Worm (Caenorhabditis elegans): ENCODE data around the gene fbxa-148.
"Not testable (repeated sequence)": the region's sequence is repeated elsewhere in the genome, so short reads cannot be mapped to it uniquely, and the experiment has no call there.

fbxa-148 gene

DNA sequence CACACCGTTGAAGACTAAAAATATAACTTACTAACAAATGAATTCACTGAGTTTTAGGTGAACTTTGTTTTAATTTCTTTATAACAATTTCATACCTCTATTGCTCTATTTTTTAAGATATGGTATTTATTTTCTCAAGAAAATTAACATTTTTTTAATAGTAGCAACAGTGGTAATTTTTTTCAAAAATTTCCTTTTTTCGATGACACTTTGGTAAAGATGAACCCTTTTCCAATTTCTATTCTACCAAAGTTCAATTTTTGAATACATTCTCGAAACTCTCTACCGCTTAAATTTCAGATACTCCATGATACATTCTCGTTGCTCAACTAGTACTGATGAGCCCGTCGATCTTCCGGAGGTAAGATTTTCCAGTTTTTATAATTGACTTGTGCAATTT is 26.9 kb upstream of the fbxa-148 start, which contains the start of gene nhr-116:
Gene nhr-116, plus strand, starts transcription at position 301 of the 400 bp plus-strand sequence.
- TF ChIP-seq hnd-1 (tag; optimal IDR thresholded peaks at IDR 0.05) (no peak), ama-1 (optimal IDR thresholded peaks at IDR 0.05) (no peak), ets-7 (tag; optimal IDR thresholded peaks at IDR 0.05) (no peak)

- TF ChIP-seq ceh-13 (GFP tag; optimal IDR thresholded peaks at IDR 0.05) = no peak
- no peak for TF ChIP-seq tra-4 (tag; optimal IDR thresholded peaks at IDR 0.05)
- no peak for TF ChIP-seq aly-1 (tag; optimal IDR thresholded peaks at IDR 0.05)
- no peak for TF ChIP-seq tbx-37 (GFP tag; conservative IDR thresholded peaks at IDR 0.05)
- no peak for TF ChIP-seq tbx-11 (GFP tag; IDR thresholded peaks at IDR 0.05)
- no peak for TF ChIP-seq hmg-4 (GFP tag; optimal IDR thresholded peaks at IDR 0.05)
- TF ChIP-seq F13C5.2 (tag; optimal IDR thresholded peaks at IDR 0.05) = no peak
- TF ChIP-seq flt-1 (GFP tag; IDR thresholded peaks at IDR 0.05) = no peak
- TF ChIP-seq ets-7 (tag; optimal IDR thresholded peaks at IDR 0.05) = no peak
- TF ChIP-seq hnd-1 (tag; optimal IDR thresholded peaks at IDR 0.05) = no peak
- TF ChIP-seq ceh-36 (tag; optimal IDR thresholded peaks at IDR 0.05) = no peak
- TF ChIP-seq pes-1 (GFP tag; IDR thresholded peaks at IDR 0.05) = no peak
- no peak for TF ChIP-seq sea-1 (GFP tag; conservative IDR thresholded peaks at IDR 0.05)
- TF ChIP-seq B0310.2 (tag; optimal IDR thresholded peaks at IDR 0.05) = no peak
- no peak for TF ChIP-seq scrt-1 (GFP tag; IDR thresholded peaks at IDR 0.05)
- TF ChIP-seq hmbx-1 (tag; optimal IDR thresholded peaks at IDR 0.05) = no peak
- no peak for TF ChIP-seq ama-1 (optimal IDR thresholded peaks at IDR 0.05)
Measured at ce11 chrV:16916079-16916478, 22.8 kb upstream of the fbxa-148 start, which contains the start of gene F09C6.10. Gene F09C6.10, minus strand, starts transcription at chrV:16916179.

DNA sequence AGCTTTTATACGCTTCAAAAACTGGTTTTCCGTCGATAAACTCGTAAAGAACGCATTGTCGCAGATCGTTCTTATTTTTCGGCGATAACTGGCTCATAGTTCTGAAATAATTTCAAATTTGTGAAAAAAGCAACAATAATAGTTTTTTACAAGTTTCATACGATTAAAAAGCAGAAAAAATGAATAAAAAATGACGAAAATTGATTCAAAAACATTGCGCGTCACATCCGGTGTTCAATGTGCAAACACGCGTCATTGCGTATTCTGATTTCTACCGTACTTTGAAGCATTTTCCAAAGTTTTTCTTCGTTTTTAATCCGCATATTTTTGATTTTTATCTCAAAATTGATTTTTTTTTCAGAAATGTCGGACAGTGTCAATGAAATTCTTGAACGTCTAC is 20.5 kb upstream of the fbxa-148 start, which contains the start of the genes fbxa-206 and Y102A5C.2:
Gene fbxa-206, minus strand, starts transcription at position 101 of the 400 bp plus-strand sequence.
Gene Y102A5C.2, plus strand, starts transcription at position 354 of the 400 bp plus-strand sequence.
- no peak for TF ChIP-seq hnd-1 (tag; optimal IDR thresholded peaks at IDR 0.05)
- no peak for TF ChIP-seq F13C5.2 (tag; optimal IDR thresholded peaks at IDR 0.05)
- no peak for TF ChIP-seq aly-1 (tag; optimal IDR thresholded peaks at IDR 0.05)
- no peak for TF ChIP-seq tbx-37 (GFP tag; conservative IDR thresholded peaks at IDR 0.05)
- TF ChIP-seq B0310.2 (tag; optimal IDR thresholded peaks at IDR 0.05) = no peak
- no peak for TF ChIP-seq ets-7 (tag; optimal IDR thresholded peaks at IDR 0.05)
- TF ChIP-seq hmbx-1 (tag; optimal IDR thresholded peaks at IDR 0.05) = no peak
- no peak for TF ChIP-seq sea-1 (GFP tag; conservative IDR thresholded peaks at IDR 0.05)
- TF ChIP-seq tra-4 (tag; optimal IDR thresholded peaks at IDR 0.05) = no peak
- TF ChIP-seq flt-1 (GFP tag; IDR thresholded peaks at IDR 0.05) = no peak
- TF ChIP-seq ceh-36 (tag; optimal IDR thresholded peaks at IDR 0.05) = no peak
- TF ChIP-seq tbx-11 (GFP tag; IDR thresholded peaks at IDR 0.05) = no peak

DNA sequence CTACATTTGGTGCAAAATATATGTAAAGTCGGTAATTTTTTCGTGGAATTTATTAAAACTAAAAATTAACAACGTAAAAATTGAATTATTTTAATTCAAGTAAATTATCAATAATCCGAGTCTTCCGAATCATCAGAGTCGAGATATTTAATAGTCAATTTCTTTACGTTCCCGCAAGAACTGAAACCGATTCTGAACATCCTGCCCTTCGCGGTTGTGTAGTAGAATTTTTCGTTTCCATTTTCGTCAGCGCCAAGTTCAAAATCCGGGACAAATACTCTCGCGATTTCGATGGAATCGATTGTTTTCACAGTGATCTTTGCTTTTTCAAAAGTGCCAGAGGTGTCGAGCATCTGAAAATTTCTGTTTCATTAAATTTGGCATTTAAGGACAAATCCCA is 19.2 kb upstream of the fbxa-148 start:
- TF ChIP-seq sea-1 (GFP tag; conservative IDR thresholded peaks at IDR 0.05) (no peak), tra-4 (tag; optimal IDR thresholded peaks at IDR 0.05) (no peak), hmg-4 (GFP tag; optimal IDR thresholded peaks at IDR 0.05) (no peak), tbx-37 (GFP tag; conservative IDR thresholded peaks at IDR 0.05) (no peak)

DNA sequence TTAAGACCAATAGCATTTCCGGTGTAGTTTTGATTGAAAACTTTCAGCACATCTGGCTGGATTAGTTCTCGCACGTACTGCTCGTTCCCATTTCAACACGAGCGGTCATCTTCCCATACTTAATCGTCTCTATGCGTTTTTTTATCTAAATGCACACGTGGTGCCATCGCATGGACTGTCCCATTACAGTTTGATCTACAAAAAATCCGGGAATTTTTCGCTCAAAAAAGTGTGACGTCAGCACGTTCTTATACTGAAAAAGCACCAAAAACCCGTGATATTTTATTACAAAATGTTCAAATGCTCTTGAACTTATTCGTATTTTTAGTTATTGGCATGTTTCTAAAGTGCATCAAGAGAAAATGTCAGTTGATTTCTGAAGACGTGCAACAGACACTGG is 16.9 kb upstream of the fbxa-148 start, which contains the start of gene Y102A5C.4:
Gene Y102A5C.4, plus strand, starts transcription at position 301 of the 400 bp plus-strand sequence.
- TF ChIP-seq tbx-37 (GFP tag; conservative IDR thresholded peaks at IDR 0.05) = no peak
- no peak for TF ChIP-seq ama-1 (optimal IDR thresholded peaks at IDR 0.05)
- no peak for TF ChIP-seq hmg-4 (GFP tag; optimal IDR thresholded peaks at IDR 0.05)
- TF ChIP-seq aly-1 (tag; optimal IDR thresholded peaks at IDR 0.05) = no peak

ce11 chrV:16927345-16927744 is 11.5 kb upstream of the fbxa-148 start, which contains the start of gene Y102A5C.36:
Gene Y102A5C.36, minus strand, starts transcription at chrV:16927445.
- no peak for TF ChIP-seq tbx-37 (GFP tag; conservative IDR thresholded peaks at IDR 0.05)

DNA sequence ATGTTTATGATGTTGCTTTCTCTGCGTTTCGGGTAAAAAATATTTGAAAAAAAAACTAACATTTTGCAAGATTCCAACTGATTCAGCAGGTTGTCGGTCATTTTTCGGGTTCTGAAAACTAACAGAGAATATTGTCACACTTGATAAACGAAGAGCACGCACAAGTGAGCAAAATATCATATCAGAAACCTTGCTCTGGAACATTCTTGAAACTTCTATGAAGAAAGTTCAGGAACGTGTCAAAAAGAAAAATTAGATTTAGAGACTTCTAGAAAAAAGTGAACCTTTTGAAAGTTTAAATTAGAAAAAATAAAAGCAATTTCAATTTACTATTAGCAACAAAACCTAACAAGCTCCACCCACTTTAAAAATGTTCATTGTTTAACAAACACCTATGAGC is 9.2 kb downstream of the fbxa-148 start, which contains the start of gene fbxa-112:
Gene fbxa-112, minus strand, starts transcription at position 101 of the 400 bp plus-strand sequence.
- TF ChIP-seq tbx-11 (GFP tag; IDR thresholded peaks at IDR 0.05); hnd-1 (tag; optimal IDR thresholded peaks at IDR 0.05); flt-1 (GFP tag; IDR thresholded peaks at IDR 0.05): not testable (repeated sequence)

DNA sequence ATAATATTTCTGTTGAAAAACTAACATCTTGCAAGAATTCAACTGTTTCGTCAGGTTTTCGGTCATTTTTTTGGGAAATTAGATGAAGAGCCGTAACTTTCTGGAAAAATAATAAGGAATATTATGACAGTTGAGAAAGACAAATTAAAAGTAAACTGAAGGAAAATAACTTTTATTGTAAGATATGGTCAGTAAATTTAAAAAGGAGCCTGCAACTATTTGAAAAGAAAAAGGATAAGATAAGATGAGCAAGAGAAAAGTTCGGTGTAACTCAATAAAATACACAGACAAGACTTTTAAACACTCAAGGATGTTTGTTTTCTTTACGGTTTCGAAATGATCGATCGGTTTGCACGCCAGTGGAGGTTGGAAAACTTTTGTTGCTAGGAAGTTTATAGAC is 10.8 kb downstream of the fbxa-148 start, which contains the start of gene fbxa-111:
Gene fbxa-111, minus strand, starts transcription at position 101 of the 400 bp plus-strand sequence.
- not testable (repeated sequence) for TF ChIP-seq ceh-13 (GFP tag; optimal IDR thresholded peaks at IDR 0.05); hmbx-1 (tag; optimal IDR thresholded peaks at IDR 0.05); pes-1 (GFP tag; IDR thresholded peaks at IDR 0.05)

DNA sequence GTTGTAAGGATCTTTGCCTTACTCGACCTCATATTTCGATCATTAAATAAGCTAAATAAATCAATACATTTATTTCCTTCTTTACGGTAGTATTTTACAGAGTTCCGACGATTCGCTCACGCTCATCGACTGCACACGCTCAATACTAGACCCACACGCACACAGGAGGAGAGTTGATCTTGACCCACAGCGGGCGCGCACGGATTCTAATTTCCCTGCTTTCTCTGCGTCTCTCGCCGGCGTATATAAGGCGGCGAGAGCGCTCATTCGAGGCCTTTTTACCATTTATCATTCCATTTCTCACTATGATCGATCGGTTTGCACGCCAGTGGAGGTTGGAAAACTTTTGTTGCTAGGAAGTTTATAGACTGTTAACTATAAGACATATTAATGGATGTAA is 11.2 kb downstream of the fbxa-148 start:
- TF ChIP-seq ceh-13 (GFP tag; optimal IDR thresholded peaks at IDR 0.05) = no peak

DNA sequence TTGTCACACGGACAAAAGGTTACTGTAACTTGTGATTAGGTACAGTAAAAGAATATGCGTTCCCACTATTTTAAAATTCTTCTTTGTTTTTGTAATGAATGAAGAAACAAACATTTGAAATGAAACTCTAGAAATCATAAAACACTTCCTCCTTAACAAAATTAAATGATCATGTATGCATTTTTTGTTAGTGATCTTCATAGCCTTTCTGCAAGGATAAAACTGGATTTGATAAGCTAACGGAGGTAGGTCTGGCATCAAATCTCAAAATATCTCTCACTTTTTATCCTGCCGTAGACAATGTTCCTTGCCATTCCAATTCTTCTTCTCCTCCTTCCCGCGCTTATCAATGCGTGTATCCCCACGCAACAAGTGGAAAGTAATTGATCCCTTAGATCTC is 12.7 kb downstream of the fbxa-148 start, which contains the start of gene clec-238:
Gene clec-238, plus strand, starts transcription at position 301 of the 400 bp plus-strand sequence.
- no peak for TF ChIP-seq tra-4 (tag; optimal IDR thresholded peaks at IDR 0.05)
- TF ChIP-seq ceh-13 (GFP tag; optimal IDR thresholded peaks at IDR 0.05) = no peak
- no peak for TF ChIP-seq ama-1 (optimal IDR thresholded peaks at IDR 0.05)
- no peak for TF ChIP-seq aly-1 (tag; optimal IDR thresholded peaks at IDR 0.05)
- no peak for TF ChIP-seq ceh-36 (tag; optimal IDR thresholded peaks at IDR 0.05)
- no peak for TF ChIP-seq tbx-11 (GFP tag; IDR thresholded peaks at IDR 0.05)
- no peak for TF ChIP-seq hnd-1 (tag; optimal IDR thresholded peaks at IDR 0.05)
- TF ChIP-seq tbx-37 (GFP tag; conservative IDR thresholded peaks at IDR 0.05) = no peak
- TF ChIP-seq pes-1 (GFP tag; IDR thresholded peaks at IDR 0.05) = no peak

All from whole organism, early embryonic.